Fruit fly (Drosophila melanogaster) whole organism, embryonic: ENCODE results near the gene cac.

ENCODE experiments used
- BEAF-32 ChIP-seq: fragments of 200-800 bp; sonication (Bioruptor generic); optimal IDR thresholded peaks from 3 replicates; lab custom pipeline; 2017; ENCODE audit warnings: missing biosample characterization, missing genetic modification characterization, mild to moderate bottlenecking, moderate library complexity, missing genetic modification reagents
- CG10979 ChIP-seq: fragments of 200-800 bp; sonication (Bioruptor generic); optimal IDR thresholded peaks from 2 replicates; lab custom pipeline; 2018; ENCODE audit warnings: missing biosample characterization, mild to moderate bottlenecking, missing genetic modification characterization, moderate library complexity
- CG12104 ChIP-seq: fragments of 200-800 bp; sonication (Bioruptor generic); optimal IDR thresholded peaks from 3 replicates; lab custom pipeline; 2016; ENCODE audit warnings: missing biosample characterization, missing genetic modification characterization
- CG12769 ChIP-seq: fragments of 200-800 bp; sonication (Bioruptor generic); optimal IDR thresholded peaks from 2 replicates; lab custom pipeline; 2019; ENCODE audit warnings: missing biosample characterization, mild to moderate bottlenecking, missing genetic modification characterization, moderate library complexity
- CG13123 ChIP-seq: fragments of 200-800 bp; sonication (Bioruptor generic); optimal IDR thresholded peaks from 2 replicates; lab custom pipeline; 2016; ENCODE audit warnings: missing biosample characterization, missing genetic modification characterization
- CG13287 ChIP-seq: fragments of 200-800 bp; sonication (Bioruptor generic); IDR thresholded peaks from 2 replicates; pipeline ENCODE4 v1.3.6; 2022; ENCODE audit warnings: missing biosample characterization, missing genetic modification characterization; ENCODE audit not compliant: partially characterized antibody
- CG2116 ChIP-seq: fragments of 200-800 bp; sonication (Bioruptor generic); optimal IDR thresholded peaks from 3 replicates; lab custom pipeline; 2018; ENCODE audit warnings: missing biosample characterization, mild to moderate bottlenecking, missing genetic modification characterization
- CG34224 ChIP-seq: fragments of 200-800 bp; sonication (Bioruptor generic); IDR thresholded peaks from 3 replicates; pipeline ENCODE4 v1.3.6; 2022; ENCODE audit warnings: missing biosample characterization, missing genetic modification characterization; ENCODE audit not compliant: partially characterized antibody
- CG34376 ChIP-seq: fragments of 200-800 bp; sonication (Bioruptor generic); optimal IDR thresholded peaks from 2 replicates; lab custom pipeline; 2018; ENCODE audit warnings: missing biosample characterization, mild to moderate bottlenecking, missing genetic modification characterization
- CG7556 ChIP-seq: fragments of 200-800 bp; sonication (Bioruptor generic); optimal IDR thresholded peaks from 2 replicates; lab custom pipeline; 2017; ENCODE audit warnings: missing biosample characterization, mild to moderate bottlenecking, missing genetic modification characterization
- CG7963 ChIP-seq: fragments of 200-800 bp; sonication (Bioruptor generic); IDR thresholded peaks from 3 replicates; pipeline ENCODE4 v1.3.6; 2022; ENCODE audit warnings: missing biosample characterization, missing genetic modification characterization; ENCODE audit not compliant: partially characterized antibody
- CG8478 ChIP-seq: fragments of >200 bp; optimal IDR thresholded peaks from 2 replicates; lab custom pipeline; 2018
- CG8944 ChIP-seq: fragments of 200-800 bp; sonication (Bioruptor generic); optimal IDR thresholded peaks from 3 replicates; lab custom pipeline; 2016; ENCODE audit warnings: missing biosample characterization, missing genetic modification characterization
- CG9727 ChIP-seq: fragments of 200-800 bp; sonication (Bioruptor generic); optimal IDR thresholded peaks from 3 replicates; lab custom pipeline; 2017; ENCODE audit warnings: missing biosample characterization, mild to moderate bottlenecking, missing genetic modification characterization
- Dll ChIP-seq: fragments of 200-800 bp; sonication (Bioruptor generic); IDR thresholded peaks from 4 replicates; pipeline ENCODE4 v1.3.6; 2022; ENCODE audit warnings: missing biosample characterization, missing genetic modification characterization; ENCODE audit not compliant: partially characterized antibody
- Dref ChIP-seq: fragments of 200-800 bp; sonication (Bioruptor generic); IDR thresholded peaks from 2 replicates; pipeline ENCODE4 v1.3.6; 2022; ENCODE audit warnings: missing biosample characterization, missing genetic modification characterization
- HLH4C ChIP-seq: fragments of 200-800 bp; sonication (Bioruptor generic); IDR thresholded peaks from 3 replicates; pipeline ENCODE4 v1.3.6; 2022; ENCODE audit warnings: missing biosample characterization, missing genetic modification characterization; ENCODE audit not compliant: partially characterized antibody
- MBD-R2 ChIP-seq: fragments of 200-800 bp; sonication (Bioruptor generic); IDR thresholded peaks from 2 replicates; pipeline ENCODE4 v1.3.6; 2022; ENCODE audit warnings: missing biosample characterization, missing genetic modification characterization
- MESR4 ChIP-seq: fragments of 200-800 bp; sonication (Bioruptor generic); optimal IDR thresholded peaks from 2 replicates; lab custom pipeline; 2018; ENCODE audit warnings: missing biosample characterization, mild to moderate bottlenecking, missing genetic modification characterization, moderate library complexity
- Opbp ChIP-seq: fragments of 200-800 bp; sonication (Bioruptor generic); IDR thresholded peaks from 3 replicates; pipeline ENCODE4 v1.3.6; 2022; ENCODE audit warnings: missing biosample characterization, missing genetic modification characterization; ENCODE audit not compliant: partially characterized antibody
- Scr ChIP-seq: fragments of 200-800 bp; sonication (Bioruptor generic); IDR thresholded peaks from 2 replicates; pipeline ENCODE4 v1.3.6; 2022; ENCODE audit warnings: missing biosample characterization, missing genetic modification characterization; ENCODE audit not compliant: partially characterized antibody
- Sry-β ChIP-seq: fragments of 200-800 bp; sonication (Bioruptor generic); optimal IDR thresholded peaks from 2 replicates; lab custom pipeline; 2018; ENCODE audit warnings: missing biosample characterization, mild to moderate bottlenecking, missing genetic modification characterization, moderate library complexity
- Ssrp ChIP-seq: fragments of 200-800 bp; sonication (Bioruptor generic); optimal IDR thresholded peaks from 2 replicates; lab custom pipeline; 2018; ENCODE audit warnings: missing biosample characterization, mild to moderate bottlenecking, missing genetic modification characterization, moderate library complexity
- YL-1 ChIP-seq: fragments of 200-800 bp; sonication (Bioruptor generic); optimal IDR thresholded peaks from 3 replicates; lab custom pipeline; 2017; ENCODE audit warnings: missing biosample characterization, mild to moderate bottlenecking, missing genetic modification characterization
- al ChIP-seq: fragments of 200-800 bp; sonication (Bioruptor generic); IDR thresholded peaks from 2 replicates; pipeline ENCODE4 v1.3.6; 2022; ENCODE audit warnings: missing biosample characterization, missing genetic modification characterization
- ap ChIP-seq: fragments of 200-800 bp; sonication (Bioruptor generic); IDR thresholded peaks from 2 replicates; pipeline ENCODE4 v1.3.6; 2022; ENCODE audit warnings: missing biosample characterization, missing genetic modification characterization
- ash1 ChIP-seq: fragments of 200-800 bp; sonication (Bioruptor generic); optimal IDR thresholded peaks from 2 replicates; lab custom pipeline; 2018; ENCODE audit warnings: missing biosample characterization, mild to moderate bottlenecking, missing genetic modification characterization
- bowl ChIP-seq: fragments of 200-800 bp; sonication (Bioruptor generic); IDR thresholded peaks from 2 replicates; pipeline ENCODE4 v1.3.6; 2022; ENCODE audit warnings: missing biosample characterization, missing genetic modification characterization
- croc ChIP-seq: fragments of 200-800 bp; sonication (Bioruptor generic); conservative IDR thresholded peaks from 3 replicates; pipeline ENCODE4 v1.3.6; 2022; ENCODE audit warnings: missing biosample characterization, missing genetic modification characterization
- crp ChIP-seq, 2 experiments: fragments of 200-800 bp; sonication (Bioruptor generic); optimal IDR thresholded peaks; 2 replicates in 1 of 2; 3 replicates in 1 of 2; lab custom pipeline; 2017; ENCODE audit warnings: missing biosample characterization in 2 of 2, missing genetic modification characterization in 2 of 2, mild to moderate bottlenecking in 1 of 2, moderate library complexity in 1 of 2
- hb ChIP-seq: fragments of 200-800 bp; sonication (Bioruptor generic); IDR thresholded peaks from 3 replicates; pipeline ENCODE4 v1.3.6; 2022; ENCODE audit warnings: missing biosample characterization, missing genetic modification characterization; ENCODE audit not compliant: partially characterized antibody
- hbn ChIP-seq: fragments of 200-800 bp; sonication (Bioruptor generic); IDR thresholded peaks from 2 replicates; pipeline ENCODE4 v1.3.6; 2022; ENCODE audit warnings: missing biosample characterization, missing genetic modification characterization; ENCODE audit not compliant: partially characterized antibody
- jigr1 ChIP-seq: fragments of 200-800 bp; sonication (Bioruptor generic); IDR thresholded peaks from 3 replicates; pipeline ENCODE4 v1.3.6; 2022; ENCODE audit warnings: missing biosample characterization, missing genetic modification characterization
- kah ChIP-seq: fragments of 200-800 bp; sonication (Bioruptor generic); optimal IDR thresholded peaks from 2 replicates; lab custom pipeline; 2018; ENCODE audit warnings: missing biosample characterization, mild to moderate bottlenecking, missing genetic modification characterization
- ken ChIP-seq: fragments of 200-800 bp; sonication (Bioruptor generic); IDR thresholded peaks from 3 replicates; pipeline ENCODE4 v1.3.6; 2022; ENCODE audit warnings: missing biosample characterization, missing genetic modification characterization
- mam ChIP-seq: fragments of 200-800 bp; sonication (Bioruptor generic); optimal IDR thresholded peaks from 3 replicates; lab custom pipeline; 2016; ENCODE audit warnings: missing biosample characterization, missing genetic modification characterization
- onecut ChIP-seq: fragments of 200-800 bp; sonication (Bioruptor generic); IDR thresholded peaks from 2 replicates; pipeline ENCODE4 v1.3.6; 2022; ENCODE audit warnings: missing biosample characterization, missing genetic modification characterization
- pzg ChIP-seq: fragments of 200-800 bp; sonication (Bioruptor generic); optimal IDR thresholded peaks from 3 replicates; lab custom pipeline; 2018; ENCODE audit warnings: missing biosample characterization, mild to moderate bottlenecking, missing genetic modification characterization, moderate library complexity
- ro ChIP-seq: fragments of 200-800 bp; sonication (Bioruptor generic); IDR thresholded peaks from 2 replicates; pipeline ENCODE4 v1.3.6; 2022; ENCODE audit warnings: missing biosample characterization, missing genetic modification characterization
- row ChIP-seq: fragments of 200-800 bp; sonication (Bioruptor generic); IDR thresholded peaks from 3 replicates; pipeline ENCODE4 v1.3.6; 2022; ENCODE audit warnings: missing biosample characterization, missing genetic modification characterization
- sens ChIP-seq: fragments of 200-800 bp; sonication (Bioruptor generic); peaks from one replicate; lab custom pipeline; 2016; ENCODE audit warnings: missing biosample characterization, missing genetic modification characterization
- stwl ChIP-seq: fragments of 200-800 bp; sonication (Bioruptor generic); optimal IDR thresholded peaks from 3 replicates; lab custom pipeline; 2018; ENCODE audit warnings: missing biosample characterization, mild to moderate bottlenecking, missing genetic modification characterization, moderate library complexity

The cac gene

DNA sequence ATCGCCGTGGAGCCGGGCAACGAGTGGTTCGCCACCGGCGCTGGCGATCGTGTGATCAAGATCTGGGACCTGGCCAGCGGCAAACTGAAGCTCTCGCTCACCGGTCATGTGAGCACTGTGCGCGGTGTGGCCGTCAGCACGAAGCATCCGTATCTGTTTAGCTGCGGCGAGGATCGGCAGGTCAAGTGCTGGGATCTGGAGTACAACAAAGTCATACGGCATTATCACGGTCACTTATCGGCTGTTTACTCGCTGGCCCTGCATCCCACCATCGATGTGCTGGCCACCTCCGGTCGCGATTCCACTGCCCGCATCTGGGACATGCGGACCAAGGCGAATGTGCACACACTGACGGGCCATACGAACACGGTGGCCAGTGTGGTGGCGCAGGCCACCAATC, 36.9 kb upstream of the cac start:
- TF ChIP-seq CG34376 (no peak), CG8478 (lab: Kevin White, UChicago) (peak; percentile 2)

DNA sequence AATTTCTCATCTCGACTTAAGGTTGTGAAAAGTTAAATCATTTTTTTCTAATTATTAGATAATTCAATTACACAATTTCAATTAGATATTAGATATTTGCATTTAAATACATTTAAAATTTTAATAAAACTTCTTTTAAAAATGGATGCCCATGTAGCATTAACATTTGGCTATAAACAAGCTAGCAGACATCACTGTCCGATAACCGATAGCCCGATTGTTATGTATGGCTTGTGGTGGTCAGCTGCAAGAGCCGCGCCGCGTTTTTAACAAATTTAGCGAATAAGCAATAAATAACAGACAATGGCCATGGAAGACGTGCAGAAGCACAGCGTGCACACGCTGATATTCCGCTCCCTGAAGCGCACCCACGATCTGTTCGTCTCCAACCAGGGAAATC, 36.0 kb upstream of the cac start, which contains the start of gene Tango4:
TSS of gene Tango4 (plus strand) at position 212 of the 400 bp plus-strand sequence.
- TF ChIP-seq bowl (GFP tag; lab: Robert Waterston, UW) (no peak), Ssrp (no peak), jigr1 (GFP tag; lab: Robert Waterston, UW) (no peak), hb (GFP tag; lab: Robert Waterston, UW) (peak; percentile 66; the same call in 2 of the 3 replicates), pzg (GFP tag; lab: Kevin White, UChicago) (peak; percentile 19), BEAF-32 (GFP tag; lab: Kevin White, UChicago) (peak; percentile 26), Scr (GFP tag; lab: Robert Waterston, UW) (0 out of 2 replicates have a peak, but pooled peaks have one; percentile 23), CG2116 (peak; percentile 29), CG12104 (GFP tag; lab: Kevin White, UChicago) (no peak), row (GFP tag; lab: Robert Waterston, UW) (peak; percentile 77), kah (GFP tag; lab: Kevin White, UChicago) (no peak), CG8944 (no peak), Dll (GFP tag; lab: Robert Waterston, UW) (0 out of 4 replicates have a peak, but pooled peaks have one; percentile 44), YL-1 (GFP tag; lab: Kevin White, UChicago) (peak; percentile 13), ash1 (GFP tag; lab: Kevin White, UChicago) (no peak), CG9727 (GFP tag; lab: Kevin White, UChicago) (no peak), Sry-β (GFP tag; lab: Kevin White, UChicago) (peak; percentile 90), mam (GFP tag; lab: Kevin White, UChicago) (no peak), CG12769 (tag; lab: Kevin White, UChicago) (no peak), CG7963 (no peak), CG7556 (GFP tag; lab: Kevin White, UChicago) (no peak), al (GFP tag; lab: Robert Waterston, UW) (no peak), Opbp (GFP tag; lab: Robert Waterston, UW) (0 out of 3 replicates have a peak, but pooled peaks have one; percentile 35), crp (GFP tag; optimal IDR thresholded peaks at IDR 0.05; lab: Kevin White, UChicago) (peak in 1 of 2 experiments; percentile 59), Dref (GFP tag; lab: Robert Waterston, UW) (peak; percentile 69), CG13287 (GFP tag; lab: Robert Waterston, UW) (peak; percentile 31), croc (GFP tag; lab: Robert Waterston, UW) (no peak), HLH4C (peak; percentile 32), CG13123 (GFP tag; lab: Kevin White, UChicago) (no peak), sens (no peak), MBD-R2 (GFP tag; lab: Robert Waterston, UW) (peak; percentile 88), ro (GFP tag; lab: Robert Waterston, UW) (no peak), CG10979 (tag; lab: Kevin White, UChicago) (no peak), ap (GFP tag; lab: Robert Waterston, UW) (no peak), ken (no peak), CG34224 (0 out of 3 replicates have a peak, but pooled peaks have one; percentile 25), MESR4 (GFP tag; lab: Kevin White, UChicago) (peak; percentile 11), hbn (no peak), onecut (GFP tag; lab: Robert Waterston, UW) (no peak), stwl (tag; lab: Kevin White, UChicago) (peak; percentile 27)
